Fruit fly (Drosophila melanogaster) whole organism: ENCODE data around the gene T48.

ENCODE experiments used
- CG8478 ChIP-seq: fragments of >200 bp; optimal IDR thresholded peaks from 2 replicates; lab custom pipeline; 2018; ENCODE audit warnings: inconsistent platforms
- Dll ChIP-seq: fragments of >200 bp; optimal IDR thresholded peaks from 2 replicates; lab custom pipeline; 2017
- pan ChIP-seq: fragments of >200 bp; optimal IDR thresholded peaks from 2 replicates; lab custom pipeline; 2017
- psq ChIP-seq: fragments of >200 bp; optimal IDR thresholded peaks from 2 replicates; lab custom pipeline; 2017
- usp ChIP-seq: fragments of >200 bp; optimal IDR thresholded peaks from 2 replicates; lab custom pipeline; 2017; ENCODE audit warnings: missing biosample characterization, missing genetic modification characterization, mixed read lengths

DNA sequence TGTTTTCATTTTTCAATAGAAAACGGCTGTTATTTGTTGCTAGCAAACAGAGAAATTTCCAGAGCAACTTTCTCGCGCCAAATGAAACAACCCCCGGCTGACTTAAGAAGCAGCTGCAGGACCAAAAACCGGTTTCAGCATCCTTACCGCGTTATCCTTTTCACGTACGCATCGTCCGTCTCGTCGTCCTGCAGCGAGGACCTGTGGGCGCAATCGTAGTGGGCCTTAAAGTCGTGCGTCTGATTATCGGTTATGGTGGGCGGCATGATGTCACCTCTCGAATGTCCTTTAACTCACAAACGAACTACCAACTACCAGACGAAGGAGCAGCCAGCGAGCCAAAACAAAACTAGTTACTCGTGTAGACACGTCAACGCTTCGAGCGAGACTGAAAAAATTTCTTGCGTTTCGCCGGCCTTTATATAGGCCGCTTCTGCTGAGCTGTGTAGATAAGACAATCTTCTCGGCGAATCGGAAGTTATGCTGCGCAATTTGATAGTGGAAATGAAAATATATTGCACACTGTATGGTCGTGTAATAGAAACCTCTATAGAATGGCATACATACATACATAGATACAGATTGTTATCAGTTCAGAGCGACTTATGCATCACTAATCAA is 71.4 kb downstream of the T48 start:
- TF ChIP-seq Dll (lab: Kevin White, UChicago) (no peak), CG8478 (lab: Kevin White, UChicago) (no peak), usp (GFP tag; lab: Kevin White, UChicago) (no peak), psq (lab: Kevin White, UChicago) (no peak), pan (no peak)
